Worm (Caenorhabditis elegans) whole organism, early embryonic: ENCODE measurements around the gene C08A9.3.
"Not testable (repeated sequence)": the region's sequence is repeated elsewhere in the genome, so short reads cannot be mapped to it uniquely, and the experiment has no call there.

ENCODE experiments used
- B0310.2 ChIP-seq: sonication (generic microtip); optimal IDR thresholded peaks from 2 replicates; lab custom pipeline; 2016; ENCODE audit warnings: mild to moderate bottlenecking, missing genetic modification characterization, missing compliant biosample characterization
- F13C5.2 ChIP-seq: sonication (generic microtip); optimal IDR thresholded peaks from 2 replicates; lab custom pipeline; 2017; ENCODE audit warnings: mild to moderate bottlenecking, missing genetic modification characterization, inconsistent platforms, missing compliant biosample characterization
- aly-1 ChIP-seq: sonication (generic microtip); optimal IDR thresholded peaks from 2 replicates; lab custom pipeline; 2016; ENCODE audit warnings: missing genetic modification characterization, missing compliant biosample characterization
- ama-1 ChIP-seq: fragments of 150-350 bp; optimal IDR thresholded peaks from 2 replicates; lab custom pipeline; 2014
- ceh-13 ChIP-seq: fragments of 200-800 bp; sonication (Bioruptor generic); optimal IDR thresholded peaks from 2 replicates; lab custom pipeline; 2018; ENCODE audit warnings: mild to moderate bottlenecking, missing genetic modification characterization, missing compliant biosample characterization
- ceh-36 ChIP-seq: sonication (generic microtip); optimal IDR thresholded peaks from 2 replicates; lab custom pipeline; 2016; ENCODE audit warnings: missing genetic modification characterization, inconsistent platforms, missing compliant biosample characterization
- ets-7 ChIP-seq: sonication (generic microtip); optimal IDR thresholded peaks from 2 replicates; lab custom pipeline; 2016; ENCODE audit warnings: missing genotype, missing genetic modification characterization, missing compliant biosample characterization
- flt-1 ChIP-seq: fragments of 200-800 bp; sonication (Bioruptor generic); IDR thresholded peaks from 2 replicates; pipeline ENCODE4 v1.3.6; 2022; ENCODE audit warnings: missing genetic modification characterization, missing compliant biosample characterization
- hmbx-1 ChIP-seq: sonication (generic microtip); optimal IDR thresholded peaks from 2 replicates; lab custom pipeline; 2016; ENCODE audit warnings: mild to moderate bottlenecking, missing genetic modification characterization, missing compliant biosample characterization
- hmg-4 ChIP-seq: fragments of 200-800 bp; sonication (Bioruptor generic); optimal IDR thresholded peaks from 2 replicates; lab custom pipeline; 2018; ENCODE audit warnings: mild to moderate bottlenecking, missing genetic modification characterization, missing compliant biosample characterization
- hnd-1 ChIP-seq: sonication (generic microtip); optimal IDR thresholded peaks from 2 replicates; lab custom pipeline; 2016; ENCODE audit warnings: missing genetic modification characterization, missing compliant biosample characterization
- pes-1 ChIP-seq: fragments of 200-800 bp; sonication (Bioruptor generic); IDR thresholded peaks from 2 replicates; pipeline ENCODE4 v1.3.6; 2022; ENCODE audit warnings: missing genetic modification reagents, missing genetic modification characterization, missing compliant biosample characterization
- scrt-1 ChIP-seq: fragments of 200-800 bp; sonication (Bioruptor generic); IDR thresholded peaks from 2 replicates; pipeline ENCODE4 v1.3.6; 2022; ENCODE audit warnings: missing genetic modification characterization, missing compliant biosample characterization
- sea-1 ChIP-seq: fragments of 200-800 bp; sonication (Bioruptor generic); conservative IDR thresholded peaks from 2 replicates; pipeline ENCODE4 v1.3.6; 2022; ENCODE audit warnings: missing genetic modification characterization, missing compliant biosample characterization
- tbx-11 ChIP-seq: fragments of 200-800 bp; sonication (Bioruptor generic); IDR thresholded peaks from 2 replicates; pipeline ENCODE4 v1.3.6; 2022; ENCODE audit warnings: missing genetic modification characterization, missing compliant biosample characterization
- tbx-37 ChIP-seq: fragments of 200-800 bp; sonication (Bioruptor generic); conservative IDR thresholded peaks from 2 replicates; pipeline ENCODE4 v1.3.6; 2022; ENCODE audit warnings: missing genetic modification reagents, missing genetic modification characterization, missing compliant biosample characterization
- tra-4 ChIP-seq: sonication (generic microtip); optimal IDR thresholded peaks from 2 replicates; lab custom pipeline; 2017; ENCODE audit warnings: missing genetic modification characterization, missing compliant biosample characterization

C08A9.3 gene

DNA sequence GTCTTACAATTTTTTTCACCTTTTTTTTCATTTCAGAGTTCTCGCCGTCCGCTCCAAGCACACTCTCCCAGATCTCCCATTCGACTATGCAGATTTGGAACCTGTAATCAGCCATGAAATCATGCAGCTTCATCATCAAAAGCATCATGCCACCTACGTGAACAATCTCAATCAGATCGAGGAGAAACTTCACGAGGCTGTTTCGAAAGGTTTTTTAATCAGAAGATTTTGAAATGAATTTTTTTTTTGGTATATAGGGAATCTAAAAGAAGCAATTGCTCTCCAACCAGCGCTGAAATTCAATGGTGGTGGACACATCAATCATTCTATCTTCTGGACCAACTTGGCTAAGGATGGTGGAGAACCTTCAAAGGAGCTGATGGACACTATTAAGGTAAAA, at the start of gene C08A9.3:
Gene C08A9.3, minus strand, starts transcription at position 101 of the 400 bp plus-strand sequence.
- TF ChIP-seq aly-1 (tag; lab: Kevin White, UChicago) (no peak), tbx-11 (GFP tag; lab: Robert Waterston, UW) (no peak), F13C5.2 (tag; lab: Kevin White, UChicago) (no peak), ceh-13 (GFP tag; lab: Kevin White, UChicago) (no peak), ets-7 (tag; lab: Kevin White, UChicago) (no peak), tbx-37 (GFP tag; lab: Robert Waterston, UW) (no peak), ama-1 (lab: Kevin White, UChicago) (no peak), hmbx-1 (tag; lab: Kevin White, UChicago) (no peak), hmg-4 (no peak), scrt-1 (GFP tag; lab: Robert Waterston, UW) (no peak), B0310.2 (tag; lab: Kevin White, UChicago) (no peak), hnd-1 (tag; lab: Kevin White, UChicago) (no peak), pes-1 (GFP tag; lab: Robert Waterston, UW) (no peak), ceh-36 (no peak), sea-1 (no peak), flt-1 (GFP tag; lab: Robert Waterston, UW) (no peak), tra-4 (tag; lab: Kevin White, UChicago) (no peak)

DNA sequence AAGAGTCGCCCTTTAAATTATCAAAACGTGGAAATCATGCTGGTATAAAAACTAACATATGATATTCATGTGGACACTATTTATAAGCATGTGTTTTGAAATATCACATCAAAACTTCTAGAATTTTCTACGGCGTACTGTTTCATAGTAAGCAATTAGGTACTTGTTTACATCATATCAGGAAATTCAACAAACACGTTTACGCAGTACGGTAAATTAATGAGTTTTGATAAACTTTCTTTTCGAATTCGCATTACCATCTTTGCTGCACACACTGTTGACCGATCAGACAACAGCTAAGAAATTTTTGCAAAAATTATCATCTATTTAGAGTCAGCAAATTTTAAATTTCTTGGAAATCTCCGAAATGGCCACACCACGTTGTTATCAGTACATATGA, 47.3 kb upstream of the C08A9.3 start:
- no peak for TF ChIP-seq ceh-13 (GFP tag; lab: Kevin White, UChicago)
- TF ChIP-seq hmg-4: no peak
- TF ChIP-seq flt-1 (GFP tag; lab: Robert Waterston, UW): no peak
- no peak for TF ChIP-seq aly-1 (tag; lab: Kevin White, UChicago)
- TF ChIP-seq pes-1 (GFP tag; lab: Robert Waterston, UW): no peak
- TF ChIP-seq tbx-37 (GFP tag; lab: Robert Waterston, UW): no peak
- no peak for TF ChIP-seq sea-1
- no peak for TF ChIP-seq tbx-11 (GFP tag; lab: Robert Waterston, UW)
- TF ChIP-seq tra-4 (tag; lab: Kevin White, UChicago): no peak
- TF ChIP-seq ceh-36: no peak

DNA sequence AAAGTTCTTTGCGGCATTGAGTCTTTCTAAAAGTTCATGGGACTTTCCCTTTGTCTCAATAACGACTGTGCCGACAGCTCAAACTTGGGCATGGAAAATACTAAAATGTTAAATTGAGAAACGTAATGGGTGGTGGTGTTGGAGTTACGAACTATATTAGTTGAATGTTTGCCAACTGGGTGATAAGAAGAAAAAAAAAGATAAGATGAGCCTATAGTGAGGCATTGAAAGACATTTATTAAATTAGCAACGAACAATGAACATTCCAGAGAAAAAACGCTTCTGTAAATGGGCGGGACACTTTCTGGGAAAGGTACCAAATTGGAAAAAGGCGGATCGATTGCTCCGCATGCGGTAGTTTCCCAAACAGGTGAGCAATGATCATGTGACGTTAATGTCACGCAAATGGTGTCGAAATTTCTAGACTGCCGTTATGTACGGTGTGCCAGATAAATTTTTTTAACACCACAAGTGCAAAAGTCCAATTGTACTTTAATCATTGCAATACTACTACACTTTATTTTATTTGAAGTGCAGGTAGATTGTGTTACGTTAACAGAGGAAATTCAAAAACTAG, 46.2 kb upstream of the C08A9.3 start:
- TF ChIP-seq ceh-13 (GFP tag; lab: Kevin White, UChicago): no peak
- no peak for TF ChIP-seq aly-1 (tag; lab: Kevin White, UChicago)
- no peak for TF ChIP-seq hmg-4
- no peak for TF ChIP-seq sea-1
- TF ChIP-seq B0310.2 (tag; lab: Kevin White, UChicago): no peak
- no peak for TF ChIP-seq hmbx-1 (tag; lab: Kevin White, UChicago)
- no peak for TF ChIP-seq hnd-1 (tag; lab: Kevin White, UChicago)
- TF ChIP-seq tbx-11 (GFP tag; lab: Robert Waterston, UW): no peak
- no peak for TF ChIP-seq tra-4 (tag; lab: Kevin White, UChicago)
- no peak for TF ChIP-seq scrt-1 (GFP tag; lab: Robert Waterston, UW)
- TF ChIP-seq F13C5.2 (tag; lab: Kevin White, UChicago): no peak
- no peak for TF ChIP-seq ama-1 (lab: Kevin White, UChicago)
- TF ChIP-seq tbx-37 (GFP tag; lab: Robert Waterston, UW): no peak
- TF ChIP-seq ceh-36: no peak
- no peak for TF ChIP-seq flt-1 (GFP tag; lab: Robert Waterston, UW)
- TF ChIP-seq ets-7 (tag; lab: Kevin White, UChicago): no peak

DNA sequence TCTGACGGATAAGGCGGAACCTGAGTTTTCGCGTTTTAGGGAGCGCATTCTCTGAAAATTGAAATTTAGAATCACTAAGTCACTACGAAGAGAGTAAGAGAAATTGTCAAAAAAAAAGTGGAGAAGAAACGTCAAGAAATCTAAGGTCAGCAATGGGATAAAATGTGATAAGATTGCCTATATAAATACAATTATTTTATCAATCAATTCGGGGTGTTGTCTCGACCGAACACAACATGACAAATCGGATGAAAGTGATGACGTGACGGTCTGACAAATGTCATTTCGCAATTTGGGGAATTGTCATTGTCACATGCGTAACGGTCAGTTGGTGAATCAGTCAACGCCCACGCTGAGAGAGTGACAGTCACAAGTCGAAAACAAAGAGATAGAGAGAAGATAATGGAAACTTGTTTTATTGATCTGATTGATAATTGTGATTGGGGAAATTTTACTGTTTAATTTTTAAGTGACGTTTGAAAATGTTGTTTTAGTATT, 45.0 kb upstream of the C08A9.3 start, which contains the start of gene cnp-3:
Gene cnp-3, minus strand, starts transcription at position 51 of the 498 bp plus-strand sequence.
- no peak for TF ChIP-seq ceh-36
- no peak for TF ChIP-seq ets-7 (tag; lab: Kevin White, UChicago)
- no peak for TF ChIP-seq tra-4 (tag; lab: Kevin White, UChicago)
- TF ChIP-seq ceh-13 (GFP tag; lab: Kevin White, UChicago): no peak
- no peak for TF ChIP-seq tbx-37 (GFP tag; lab: Robert Waterston, UW)
- no peak for TF ChIP-seq aly-1 (tag; lab: Kevin White, UChicago)
- no peak for TF ChIP-seq hmbx-1 (tag; lab: Kevin White, UChicago)
- no peak for TF ChIP-seq flt-1 (GFP tag; lab: Robert Waterston, UW)
- no peak for TF ChIP-seq pes-1 (GFP tag; lab: Robert Waterston, UW)
- no peak for TF ChIP-seq ama-1 (lab: Kevin White, UChicago)
- no peak for TF ChIP-seq hmg-4
- TF ChIP-seq F13C5.2 (tag; lab: Kevin White, UChicago): no peak

DNA sequence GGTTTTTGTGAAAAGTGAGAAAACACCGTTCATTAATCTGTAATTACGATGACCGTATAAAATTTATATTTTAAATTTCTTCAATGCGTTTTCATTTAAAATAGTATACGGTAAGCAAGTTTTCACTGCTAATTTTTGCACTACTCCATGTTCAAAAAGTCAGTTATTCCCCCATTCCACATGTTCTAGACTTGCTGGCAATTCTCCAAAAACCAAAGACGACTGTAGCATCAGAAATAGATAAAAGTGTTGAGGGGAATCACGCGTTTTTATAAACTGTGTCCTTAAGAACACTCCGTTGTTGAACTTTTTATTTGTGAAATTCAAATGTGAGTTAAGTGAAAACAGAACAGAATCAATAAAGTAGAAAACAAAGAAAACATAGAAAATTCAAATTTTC, 42.6 kb upstream of the C08A9.3 start:
- TF ChIP-seq F13C5.2 (tag; lab: Kevin White, UChicago): no peak
- no peak for TF ChIP-seq aly-1 (tag; lab: Kevin White, UChicago)
- no peak for TF ChIP-seq sea-1
- no peak for TF ChIP-seq ama-1 (lab: Kevin White, UChicago)
- TF ChIP-seq hmg-4: no peak
- TF ChIP-seq flt-1 (GFP tag; lab: Robert Waterston, UW): no peak

DNA sequence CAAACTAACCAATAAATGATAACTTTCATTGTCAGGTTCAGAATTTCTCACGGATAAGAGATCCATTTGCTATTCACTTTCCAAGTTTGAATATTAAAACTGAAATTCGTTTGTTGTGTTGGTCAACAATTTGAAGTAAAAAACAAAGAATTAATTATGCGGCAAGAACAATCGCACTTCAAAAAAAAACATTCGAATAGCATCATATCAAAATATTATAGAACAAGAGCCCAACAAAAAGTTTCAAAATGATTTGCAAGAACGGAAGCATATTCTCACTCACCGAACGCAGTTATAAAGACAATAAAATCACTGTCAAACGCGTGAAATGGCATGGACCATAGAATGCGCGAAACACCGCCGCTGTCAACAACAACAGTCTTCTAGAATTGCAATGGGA, 41.3 kb upstream of the C08A9.3 start, which contains the start of gene K09E3.7:
Gene K09E3.7, minus strand, starts transcription at position 101 of the 400 bp plus-strand sequence.
- TF ChIP-seq sea-1 (no peak), hnd-1 (tag; lab: Kevin White, UChicago) (no peak), B0310.2 (tag; lab: Kevin White, UChicago) (no peak), hmg-4 (no peak), flt-1 (GFP tag; lab: Robert Waterston, UW) (no peak), scrt-1 (GFP tag; lab: Robert Waterston, UW) (no peak), ceh-13 (GFP tag; lab: Kevin White, UChicago) (no peak), aly-1 (tag; lab: Kevin White, UChicago) (no peak)

DNA sequence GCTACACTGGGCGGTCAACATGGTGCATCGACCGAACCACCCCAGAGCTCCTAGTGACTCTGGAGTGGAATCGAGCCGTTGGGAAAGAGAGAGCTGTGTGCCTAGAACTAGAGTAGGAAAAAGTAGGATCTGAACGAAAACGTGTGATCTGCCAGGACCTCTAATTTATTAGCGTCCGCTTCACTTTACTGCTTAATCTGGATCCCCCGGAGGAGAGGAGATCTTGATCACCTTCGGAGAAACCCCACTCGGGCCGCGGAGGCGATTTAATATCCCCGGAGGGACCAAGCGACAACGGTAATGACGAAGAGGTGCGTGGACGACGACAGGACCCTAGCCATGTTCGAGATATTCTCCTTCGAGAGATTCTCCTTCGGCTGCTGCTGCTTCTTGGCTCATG, 24.3 kb upstream of the C08A9.3 start, which contains the start of gene K09E3.2:
Gene K09E3.2, plus strand, starts transcription at position 301 of the 400 bp plus-strand sequence.
- not testable (repeated sequence) for TF ChIP-seq tra-4 (tag; lab: Kevin White, UChicago); ama-1 (lab: Kevin White, UChicago); hnd-1 (tag; lab: Kevin White, UChicago)
